Worm (Caenorhabditis elegans) whole organism, L2 larva: ENCODE measurements around the gene lbp-3.

Source experiments
- R02D3.7 ChIP-seq: fragments of 150-350 bp; optimal IDR thresholded peaks from 2 replicates; lab custom pipeline; 2014; ENCODE audit warnings: missing biosample characterization, missing genetic modification characterization
- ama-1 ChIP-seq: fragments of 150-350 bp; optimal IDR thresholded peaks from 2 replicates; lab custom pipeline; 2018; ENCODE audit warnings: inconsistent platforms
- nhr-129 ChIP-seq: fragments of 150-350 bp; optimal IDR thresholded peaks from 2 replicates; lab custom pipeline; 2014; ENCODE audit warnings: missing biosample characterization, missing genetic modification characterization
- nhr-237 ChIP-seq: fragments of 150-350 bp; optimal IDR thresholded peaks from 2 replicates; lab custom pipeline; 2014; ENCODE audit warnings: missing biosample characterization, missing genetic modification characterization

DNA sequence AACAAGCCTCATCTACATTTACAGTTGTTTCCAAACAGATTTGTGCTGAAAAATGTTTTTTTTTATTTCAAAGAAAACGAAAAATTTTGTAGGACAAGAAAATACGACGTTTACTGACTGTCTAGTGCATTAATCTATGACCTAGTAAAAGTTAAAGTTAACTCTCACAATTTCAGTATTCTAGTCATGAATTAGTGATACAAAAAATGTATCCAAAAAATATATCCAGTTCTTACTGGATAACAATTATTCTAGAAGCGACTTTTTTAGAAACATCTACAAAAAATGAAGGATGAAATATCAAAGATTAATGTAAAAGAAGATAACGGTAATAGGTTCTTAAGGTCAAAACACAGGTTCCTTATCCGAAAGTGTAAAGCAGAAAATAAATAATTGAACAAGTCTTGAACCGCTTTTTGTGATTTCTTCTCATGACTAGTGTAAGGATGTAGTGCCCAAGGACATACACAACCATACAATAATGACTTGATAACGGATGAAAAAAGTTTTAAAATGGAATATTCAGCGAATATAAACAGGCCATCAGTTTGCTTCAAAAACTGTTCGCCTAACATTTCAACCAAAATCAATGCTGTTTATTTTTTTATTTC is 6.6 kb upstream of the lbp-3 start, which contains the start of gene pqn-37:
- TF ChIP-seq nhr-237 (tag; lab: Kevin White, UChicago) (no peak), R02D3.7 (tag; lab: Kevin White, UChicago) (no peak), ama-1 (lab: Kevin White, UChicago) (no peak), nhr-129 (tag; lab: Kevin White, UChicago) (no peak)
